Fruit fly (Drosophila melanogaster) whole organism, embryonic: ENCODE data around the gene Calr.
A peak's percentile ranks its signal among the peaks of the same experiment; 100 is the strongest.

Source experiments
- ATbp ChIP-seq: fragments of 200-800 bp; sonication (Bioruptor generic); optimal IDR thresholded peaks from 2 replicates; lab custom pipeline; 2017; ENCODE audit warnings: missing biosample characterization, mild to moderate bottlenecking, missing genetic modification characterization, missing genetic modification reagents
- Atf-2 ChIP-seq: fragments of 200-800 bp; sonication (Bioruptor generic); optimal IDR thresholded peaks from 2 replicates; lab custom pipeline; 2016; ENCODE audit warnings: missing biosample characterization, missing genetic modification characterization
- CG10147 ChIP-seq: fragments of 200-800 bp; sonication (Bioruptor generic); optimal IDR thresholded peaks from 2 replicates; lab custom pipeline; 2019; ENCODE audit warnings: missing biosample characterization, mild to moderate bottlenecking, missing genetic modification characterization, moderate library complexity
- CG11093 ChIP-seq: fragments of 200-800 bp; sonication (Bioruptor generic); IDR thresholded peaks from 3 replicates; pipeline ENCODE4 v1.3.6; 2022; ENCODE audit warnings: missing biosample characterization, missing genetic modification characterization
- CG11695 ChIP-seq: fragments of 200-800 bp; sonication (Bioruptor generic); IDR thresholded peaks from 3 replicates; pipeline ENCODE4 v1.3.6; 2022; ENCODE audit warnings: missing biosample characterization, missing genetic modification characterization
- CG12071 ChIP-seq: fragments of 200-800 bp; sonication (Bioruptor generic); optimal IDR thresholded peaks from 3 replicates; lab custom pipeline; 2018; ENCODE audit warnings: missing biosample characterization, mild to moderate bottlenecking, missing genetic modification characterization
- CG1233 ChIP-seq: fragments of 200-800 bp; sonication (Bioruptor generic); optimal IDR thresholded peaks from 4 replicates; lab custom pipeline; 2018; ENCODE audit warnings: missing biosample characterization, mild to moderate bottlenecking, missing genetic modification characterization
- CG1529 ChIP-seq: fragments of 200-800 bp; sonication (Bioruptor generic); optimal IDR thresholded peaks from 3 replicates; lab custom pipeline; 2018; ENCODE audit warnings: missing biosample characterization, missing genetic modification characterization
- CG15696 ChIP-seq: fragments of 200-800 bp; sonication (Bioruptor generic); optimal IDR thresholded peaks from 2 replicates; lab custom pipeline; 2019; ENCODE audit warnings: missing biosample characterization, mild to moderate bottlenecking, missing genetic modification characterization, moderate library complexity
- CG17186 ChIP-seq: fragments of 200-800 bp; sonication (Bioruptor generic); optimal IDR thresholded peaks from 3 replicates; lab custom pipeline; 2017; ENCODE audit warnings: missing biosample characterization, missing genetic modification reagents, missing genetic modification characterization
- CG17829 ChIP-seq: fragments of 200-800 bp; optimal IDR thresholded peaks from 2 replicates; lab custom pipeline; 2019; ENCODE audit warnings: missing biosample characterization, mild to moderate bottlenecking, missing genetic modification characterization, moderate library complexity
- CG3065 ChIP-seq: fragments of 200-800 bp; sonication (Bioruptor generic); optimal IDR thresholded peaks from 2 replicates; lab custom pipeline; 2016; ENCODE audit warnings: missing biosample characterization, missing genetic modification characterization
- CG3995 ChIP-seq: fragments of 200-800 bp; sonication (Bioruptor generic); optimal IDR thresholded peaks from 3 replicates; lab custom pipeline; 2016; ENCODE audit warnings: missing biosample characterization, missing genetic modification characterization
- CG4328 ChIP-seq: fragments of 200-800 bp; sonication (Bioruptor generic); optimal IDR thresholded peaks from 3 replicates; lab custom pipeline; 2017; ENCODE audit warnings: missing biosample characterization, missing genetic modification reagents, missing genetic modification characterization
- CG9727 ChIP-seq: fragments of 200-800 bp; sonication (Bioruptor generic); optimal IDR thresholded peaks from 3 replicates; lab custom pipeline; 2017; ENCODE audit warnings: missing biosample characterization, mild to moderate bottlenecking, missing genetic modification characterization
- CrebB ChIP-seq: fragments of 200-800 bp; sonication (Bioruptor generic); optimal IDR thresholded peaks from 3 replicates; lab custom pipeline; 2018; ENCODE audit warnings: missing biosample characterization, mild to moderate bottlenecking, missing genetic modification characterization
- Dip2 ChIP-seq: fragments of 200-800 bp; sonication (Bioruptor generic); IDR thresholded peaks from 2 replicates; pipeline ENCODE4 v1.3.6; 2022; ENCODE audit warnings: missing biosample characterization, missing genetic modification characterization
- Doc3 ChIP-seq: fragments of 200-800 bp; sonication (Bioruptor generic); IDR thresholded peaks from 3 replicates; pipeline ENCODE4 v1.3.6; 2022; ENCODE audit warnings: missing biosample characterization, missing genetic modification characterization; ENCODE audit not compliant: partially characterized antibody
- H15 ChIP-seq: fragments of 200-800 bp; sonication (Bioruptor generic); IDR thresholded peaks from 3 replicates; pipeline ENCODE4 v1.3.6; 2022; ENCODE audit warnings: missing biosample characterization, missing genetic modification characterization
- HmgD ChIP-seq: fragments of 200-800 bp; sonication (Bioruptor generic); optimal IDR thresholded peaks from 3 replicates; lab custom pipeline; 2016; ENCODE audit warnings: missing biosample characterization, missing genetic modification characterization
- Pdp1 ChIP-seq, 2 experiments: fragments of 200-800 bp; sonication (Bioruptor generic); optimal IDR thresholded peaks; 3 replicates each; lab custom pipeline; 2016; ENCODE audit warnings: missing biosample characterization in 2 of 2, missing genetic modification characterization in 2 of 2, mild to moderate bottlenecking in 1 of 2, moderate library complexity in 1 of 2
- Six4 ChIP-seq: fragments of 200-800 bp; sonication (Bioruptor generic); optimal IDR thresholded peaks from 2 replicates; lab custom pipeline; 2016; ENCODE audit warnings: missing biosample characterization, missing genetic modification characterization
- Vsx1 ChIP-seq: fragments of 200-800 bp; sonication (Bioruptor generic); optimal IDR thresholded peaks from 2 replicates; lab custom pipeline; 2017; ENCODE audit warnings: missing biosample characterization, mild to moderate bottlenecking, missing genetic modification characterization, missing genetic modification reagents
- Xbp1 ChIP-seq: fragments of 200-800 bp; sonication (Bioruptor generic); optimal IDR thresholded peaks from 3 replicates; lab custom pipeline; 2016; ENCODE audit warnings: missing biosample characterization, mild to moderate bottlenecking, missing genetic modification characterization
- ac ChIP-seq: fragments of 200-800 bp; sonication (Bioruptor generic); optimal IDR thresholded peaks from 3 replicates; lab custom pipeline; 2017; ENCODE audit warnings: missing biosample characterization, mild to moderate bottlenecking, missing genetic modification characterization
- al ChIP-seq: fragments of 200-800 bp; sonication (Bioruptor generic); IDR thresholded peaks from 2 replicates; pipeline ENCODE4 v1.3.6; 2022; ENCODE audit warnings: missing biosample characterization, missing genetic modification characterization
- amos ChIP-seq: fragments of 200-800 bp; sonication (Bioruptor generic); IDR thresholded peaks from 2 replicates; pipeline ENCODE4 v1.3.6; 2022; ENCODE audit warnings: missing biosample characterization, missing genetic modification characterization; ENCODE audit not compliant: partially characterized antibody
- cad ChIP-seq: fragments of >200 bp; optimal IDR thresholded peaks from 2 replicates; lab custom pipeline; 2017; ENCODE audit warnings: missing biosample characterization, missing genetic modification characterization
- croc ChIP-seq: fragments of 200-800 bp; sonication (Bioruptor generic); conservative IDR thresholded peaks from 3 replicates; pipeline ENCODE4 v1.3.6; 2022; ENCODE audit warnings: missing biosample characterization, missing genetic modification characterization
- en ChIP-seq: fragments of 200-800 bp; sonication (Bioruptor generic); optimal IDR thresholded peaks from 2 replicates; lab custom pipeline; 2016; ENCODE audit warnings: missing biosample characterization, missing genetic modification characterization
- ewg ChIP-seq: fragments of 200-800 bp; sonication (Bioruptor generic); optimal IDR thresholded peaks from 3 replicates; lab custom pipeline; 2017; ENCODE audit warnings: mild to moderate bottlenecking, missing biosample characterization, missing genetic modification reagents, missing genetic modification characterization
- fd3F ChIP-seq: fragments of 200-800 bp; sonication (Bioruptor generic); optimal IDR thresholded peaks from 2 replicates; lab custom pipeline; 2018; ENCODE audit warnings: missing biosample characterization, mild to moderate bottlenecking, missing genetic modification characterization, moderate library complexity
- fu2 ChIP-seq: fragments of 200-800 bp; sonication (Bioruptor generic); optimal IDR thresholded peaks from 2 replicates; lab custom pipeline; 2016; ENCODE audit warnings: missing biosample characterization, missing genetic modification characterization
- gce ChIP-seq: fragments of 200-800 bp; sonication (Bioruptor generic); IDR thresholded peaks from 3 replicates; pipeline ENCODE4 v1.3.6; 2022; ENCODE audit warnings: missing biosample characterization, missing genetic modification characterization
- gcm ChIP-seq: fragments of 200-800 bp; sonication (Bioruptor generic); optimal IDR thresholded peaks from 2 replicates; lab custom pipeline; 2019; ENCODE audit warnings: missing biosample characterization, mild to moderate bottlenecking, missing genetic modification characterization, moderate library complexity
- gfzf ChIP-seq: fragments of 200-800 bp; sonication (Bioruptor generic); optimal IDR thresholded peaks from 2 replicates; lab custom pipeline; 2016; ENCODE audit warnings: missing biosample characterization, mild to moderate bottlenecking, missing genetic modification characterization, moderate library complexity
- gsb ChIP-seq: fragments of 200-800 bp; sonication (Bioruptor generic); IDR thresholded peaks from 2 replicates; pipeline ENCODE4 v1.3.6; 2022; ENCODE audit warnings: missing biosample characterization, missing genetic modification characterization
- hth ChIP-seq: fragments of >200 bp; optimal IDR thresholded peaks from 2 replicates; lab custom pipeline; 2017; ENCODE audit warnings: inconsistent platforms
- ken ChIP-seq: fragments of 200-800 bp; sonication (Bioruptor generic); IDR thresholded peaks from 3 replicates; pipeline ENCODE4 v1.3.6; 2022; ENCODE audit warnings: missing biosample characterization, missing genetic modification characterization
- lov ChIP-seq, 2 experiments: fragments of 200-800 bp in 1 of 2; fragments of >200 bp in 1 of 2; sonication (Bioruptor generic) in 1 of 2; IDR thresholded peaks in 1 of 2; optimal IDR thresholded peaks in 1 of 2; 2 replicates in 1 of 2; 3 replicates in 1 of 2; pipeline versions ENCODE4 v1.3.6 to Lab custom; 2017 to 2022; ENCODE audit warnings: missing biosample characterization in 1 of 2, missing genetic modification characterization in 1 of 2
- mld ChIP-seq: fragments of 200-800 bp; sonication (Bioruptor generic); IDR thresholded peaks from 3 replicates; pipeline ENCODE4 v1.3.6; 2022; ENCODE audit warnings: missing biosample characterization, missing genetic modification characterization; ENCODE audit not compliant: partially characterized antibody
- nau ChIP-seq: fragments of 200-800 bp; sonication (Bioruptor generic); optimal IDR thresholded peaks from 3 replicates; lab custom pipeline; 2017; ENCODE audit warnings: missing biosample characterization, mild to moderate bottlenecking, missing genetic modification characterization, missing genetic modification reagents
- nom ChIP-seq: fragments of 200-800 bp; sonication (Bioruptor generic); optimal IDR thresholded peaks from 2 replicates; lab custom pipeline; 2017; ENCODE audit warnings: missing biosample characterization, missing genetic modification characterization, mild to moderate bottlenecking, moderate library complexity, missing genetic modification reagents
- onecut ChIP-seq: fragments of 200-800 bp; sonication (Bioruptor generic); IDR thresholded peaks from 2 replicates; pipeline ENCODE4 v1.3.6; 2022; ENCODE audit warnings: missing biosample characterization, missing genetic modification characterization
- pita ChIP-seq: fragments of 200-800 bp; sonication (Bioruptor generic); optimal IDR thresholded peaks from 2 replicates; lab custom pipeline; 2017; ENCODE audit warnings: missing biosample characterization, mild to moderate bottlenecking, missing genetic modification characterization
- pzg ChIP-seq: fragments of 200-800 bp; sonication (Bioruptor generic); optimal IDR thresholded peaks from 3 replicates; lab custom pipeline; 2018; ENCODE audit warnings: missing biosample characterization, mild to moderate bottlenecking, missing genetic modification characterization, moderate library complexity
- sug ChIP-seq: fragments of 200-800 bp; optimal IDR thresholded peaks from 2 replicates; lab custom pipeline; 2019; ENCODE audit warnings: missing biosample characterization, mild to moderate bottlenecking, missing genetic modification characterization, moderate library complexity
- tll ChIP-seq, 2 experiments: fragments of 200-800 bp in 1 of 2; fragments of >200 bp in 1 of 2; sonication (Bioruptor generic) in 1 of 2; optimal IDR thresholded peaks; 2 replicates each; lab custom pipeline; 2017 to 2019; ENCODE audit warnings: missing biosample characterization in 2 of 2, missing genetic modification characterization in 2 of 2, mild to moderate bottlenecking in 1 of 2, moderate library complexity in 1 of 2
- tna ChIP-seq: fragments of 200-800 bp; sonication (Bioruptor generic); IDR thresholded peaks from 2 replicates; pipeline ENCODE4 v1.3.6; 2022; ENCODE audit warnings: missing biosample characterization, missing genetic modification characterization; ENCODE audit not compliant: partially characterized antibody
- toy ChIP-seq: fragments of 200-800 bp; sonication (Bioruptor generic); IDR thresholded peaks from 2 replicates; pipeline ENCODE4 v1.3.6; 2022; ENCODE audit warnings: missing biosample characterization, missing genetic modification characterization
- trem ChIP-seq: fragments of 200-800 bp; optimal IDR thresholded peaks from 3 replicates; lab custom pipeline; 2019; ENCODE audit warnings: missing biosample characterization, mild to moderate bottlenecking, missing genetic modification characterization, moderate library complexity

Calr gene

dm6 chr3R:9628607-9629006 lies 2.0 kb downstream of the Calr start (continued):
- TF ChIP-seq croc (GFP tag; lab: Robert Waterston, UW) (no peak), nom (GFP tag; lab: Kevin White, UChicago) (no peak), lov (optimal IDR thresholded peaks at IDR 0.05; lab: Kevin White, UChicago) (no peak), lov (GFP tag; IDR thresholded peaks at IDR 0.05; lab: Robert Waterston, UW) (no peak), al (GFP tag; lab: Robert Waterston, UW) (no peak), mld (GFP tag; lab: Robert Waterston, UW) (no peak), trem (peak; percentile 38), nau (GFP tag; lab: Kevin White, UChicago) (no peak), pzg (GFP tag; lab: Kevin White, UChicago) (peak; percentile 57), CG17829 (tag; lab: Kevin White, UChicago) (no peak), hth (lab: Kevin White, UChicago) (no peak), fu2 (GFP tag; lab: Kevin White, UChicago) (no peak), ac (GFP tag; lab: Kevin White, UChicago) (no peak), ken (GFP tag; lab: Robert Waterston, UW) (no peak), CrebB (no peak), Vsx1 (GFP tag; lab: Kevin White, UChicago) (no peak), CG15696 (tag; lab: Kevin White, UChicago) (no peak), CG1233 (GFP tag; lab: Kevin White, UChicago) (no peak), gfzf (GFP tag; lab: Kevin White, UChicago) (peak; percentile 8), CG4328 (no peak), CG11695 (GFP tag; lab: Robert Waterston, UW) (no peak), gsb (GFP tag; lab: Robert Waterston, UW) (no peak), en (GFP tag; lab: Kevin White, UChicago) (no peak), CG3995 (peak; percentile 67), fd3F (GFP tag; lab: Kevin White, UChicago) (no peak), Pdp1 (GFP tag; optimal IDR thresholded peaks at IDR 0.05; lab: Kevin White, UChicago) (no peak), toy (GFP tag; lab: Robert Waterston, UW) (no peak), Xbp1 (GFP tag; lab: Kevin White, UChicago) (peak; percentile 24), CG10147 (no peak), gce (no peak), Atf-2 (no peak), HmgD (GFP tag; lab: Kevin White, UChicago) (no peak), CG3065 (no peak), ATbp (GFP tag; lab: Kevin White, UChicago) (no peak), pita (no peak), CG17186 (no peak), cad (no peak), gcm (no peak), tna (GFP tag; lab: Robert Waterston, UW) (no peak), amos (GFP tag; lab: Robert Waterston, UW) (peak; percentile 67; the same call in 1 of the 2 replicates), Doc3 (GFP tag; lab: Robert Waterston, UW) (no peak), Dip2 (GFP tag; lab: Robert Waterston, UW) (no peak), Six4 (GFP tag; lab: Kevin White, UChicago) (no peak), sug (no peak), CG12071 (GFP tag; lab: Kevin White, UChicago) (no peak), H15 (GFP tag; lab: Robert Waterston, UW) (no peak), onecut (no peak), tll (GFP tag; optimal IDR thresholded peaks at IDR 0.05; lab: Kevin White, UChicago) (peak in 1 of 2 experiments; percentile 3), CG9727 (GFP tag; lab: Kevin White, UChicago) (no peak), CG11093 (GFP tag; lab: Robert Waterston, UW) (no peak), CG1529 (GFP tag; lab: Kevin White, UChicago) (no peak), ewg (GFP tag; lab: Kevin White, UChicago) (no peak)
